Worm (Caenorhabditis elegans): ENCODE results near the gene C28A5.1.

Gene C28A5.1

DNA sequence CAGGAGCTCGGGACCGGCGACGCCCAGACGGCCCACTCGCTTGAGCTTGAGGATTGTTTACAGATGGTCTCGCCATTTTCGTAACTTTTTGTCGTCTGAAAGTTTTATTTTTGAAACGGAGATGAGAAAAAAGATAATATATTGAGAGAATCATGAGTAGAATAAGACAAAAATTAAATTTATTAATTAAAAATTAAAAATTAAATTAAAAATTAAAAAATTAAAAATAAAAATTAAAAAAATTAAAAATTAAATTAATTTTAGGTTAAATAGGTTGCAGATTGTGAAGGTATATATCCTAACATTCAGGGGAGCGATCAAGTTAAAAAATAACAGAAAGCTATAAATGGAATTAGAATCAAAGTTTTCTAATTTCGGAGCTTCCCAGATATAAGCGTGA lies 54.4 kb downstream of the C28A5.1 start, which contains the start of gene B0284.3:
Gene B0284.3 (minus strand): TSS at position 101 of the 400 bp plus-strand sequence.
- TF ChIP-seq nhr-11 (tag; optimal IDR thresholded peaks at IDR 0.05): no peak
- no peak for TF ChIP-seq nhr-12 (tag; optimal IDR thresholded peaks at IDR 0.05)
- no peak for TF ChIP-seq tbx-2 (tag; optimal IDR thresholded peaks at IDR 0.05)
- TF ChIP-seq ztf-4 (tag; optimal IDR thresholded peaks at IDR 0.05): no peak
- no peak for TF ChIP-seq nhr-43 (tag; optimal IDR thresholded peaks at IDR 0.05; ENCODE audit: poor library complexity, severe bottlenecking)
- TF ChIP-seq fkh-10 (GFP tag; optimal IDR thresholded peaks at IDR 0.05): no peak
- no peak for TF ChIP-seq ceh-82 (tag; optimal IDR thresholded peaks at IDR 0.05)
- TF ChIP-seq zag-1 (tag; optimal IDR thresholded peaks at IDR 0.05): no peak
- no peak for TF ChIP-seq lin-15B (tag; optimal IDR thresholded peaks at IDR 0.05)
- TF ChIP-seq lsy-12 (tag; optimal IDR thresholded peaks at IDR 0.05): no peak
- no peak for TF ChIP-seq ceh-28 (tag; optimal IDR thresholded peaks at IDR 0.05)
